Worm (Caenorhabditis elegans) whole organism, L4 larva: ENCODE measurements around the gene Y49F6C.8.

Source experiments
- daf-16 ChIP-seq, 3 experiments: sonication (generic microtip); optimal IDR thresholded peaks; 2 replicates each; lab custom pipeline; 2016 to 2017; ENCODE audit warnings: missing genetic modification characterization in 3 of 3, missing genetic modification reagents in 3 of 3, mild to moderate bottlenecking in 2 of 3, missing compliant biosample characterization in 2 of 3, missing biosample characterization in 1 of 3, moderate library complexity in 1 of 3
- dve-1 ChIP-seq: sonication (generic microtip); optimal IDR thresholded peaks from 2 replicates; lab custom pipeline; 2017; ENCODE audit warnings: antibody characterized with exemption, mild to moderate bottlenecking, missing genetic modification characterization, missing compliant biosample characterization; ENCODE audit not compliant: insufficient read depth
- fkh-10 ChIP-seq: fragments of 150-350 bp; optimal IDR thresholded peaks from 2 replicates; lab custom pipeline; 2014; ENCODE audit warnings: missing biosample characterization, missing genetic modification reagents, missing genetic modification characterization
- fos-1 ChIP-seq: fragments of 150-350 bp; optimal IDR thresholded peaks from 2 replicates; lab custom pipeline; 2014; ENCODE audit warnings: missing biosample characterization, missing genetic modification characterization
- lin-15B ChIP-seq: fragments of 150-350 bp; sonication (generic microtip); optimal IDR thresholded peaks from 3 replicates; lab custom pipeline; 2014; ENCODE audit warnings: missing biosample characterization, missing genetic modification characterization
- lin-39 ChIP-seq: fragments of 150-350 bp; optimal IDR thresholded peaks from 2 replicates; lab custom pipeline; 2014; ENCODE audit warnings: missing biosample characterization, missing genetic modification reagents, missing genetic modification characterization
- lir-3 ChIP-seq: sonication (generic microtip); optimal IDR thresholded peaks from 2 replicates; lab custom pipeline; 2016; ENCODE audit warnings: mild to moderate bottlenecking, missing genetic modification characterization, missing compliant biosample characterization
- nhr-11 ChIP-seq: fragments of 150-350 bp; optimal IDR thresholded peaks from 2 replicates; lab custom pipeline; 2014; ENCODE audit warnings: missing biosample characterization, missing genetic modification characterization
- unc-130 ChIP-seq: sonication (generic microtip); optimal IDR thresholded peaks from 2 replicates; lab custom pipeline; 2016; ENCODE audit warnings: missing genetic modification reagents, missing genetic modification characterization, missing compliant biosample characterization
- unc-39 ChIP-seq: sonication (generic microtip); optimal IDR thresholded peaks from 2 replicates; lab custom pipeline; 2017; ENCODE audit warnings: missing biosample characterization, missing genetic modification characterization

DNA sequence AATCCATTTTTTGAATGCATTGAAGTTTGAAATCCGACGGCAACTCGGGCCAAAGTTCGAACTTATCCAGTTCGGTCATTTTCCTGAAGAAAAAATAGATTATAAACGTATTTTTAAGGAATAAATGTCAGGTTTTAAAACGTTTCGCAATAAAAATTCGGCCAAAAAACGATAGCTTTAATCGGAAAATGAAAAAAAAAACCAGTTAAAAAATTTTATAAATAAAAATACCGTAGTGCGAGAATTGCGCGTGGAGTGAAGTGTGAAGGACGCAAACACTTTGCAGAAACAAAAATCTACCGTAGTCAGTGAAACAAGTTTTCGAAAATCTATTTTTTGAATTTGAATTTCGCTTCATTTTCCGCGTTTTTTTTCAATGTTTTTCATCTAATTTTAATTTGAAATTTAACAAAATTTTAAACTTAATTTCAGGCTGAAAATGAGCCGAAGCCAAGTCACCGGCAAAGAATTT lies 20.1 kb downstream of the Y49F6C.8 start, which contains the start of gene F14D2.8:
- TF ChIP-seq fkh-10 (GFP tag; lab: Kevin White, UChicago): no peak
- TF ChIP-seq lin-39 (tag; lab: Kevin White, UChicago): no peak
- no peak for TF ChIP-seq unc-39 (tag; lab: Kevin White, UChicago)
- TF ChIP-seq lir-3 (tag; lab: Kevin White, UChicago): no peak
- no peak for TF ChIP-seq fos-1
- TF ChIP-seq lin-15B (tag; lab: Kevin White, UChicago): no peak
- TF ChIP-seq nhr-11 (tag; lab: Kevin White, UChicago): no peak
- no peak for TF ChIP-seq daf-16 (GFP tag; optimal IDR thresholded peaks at IDR 0.05; lab: Kevin White, UChicago)
- TF ChIP-seq daf-16 (tag; optimal IDR thresholded peaks at IDR 0.05; lab: Kevin White, UChicago): no peak
- TF ChIP-seq dve-1: no peak
- no peak for TF ChIP-seq unc-130 (GFP tag; lab: Kevin White, UChicago)
